Fruit fly (Drosophila melanogaster) whole organism, embryonic: ENCODE results near the gene Dyrk3.

Experiments used
- Aef1 ChIP-seq: fragments of 200-800 bp; sonication (Bioruptor generic); IDR thresholded peaks from 3 replicates; pipeline ENCODE4 v1.3.6; 2022; ENCODE audit warnings: missing biosample characterization, missing genetic modification characterization
- Atf6 ChIP-seq: fragments of 200-800 bp; sonication (Bioruptor generic); IDR thresholded peaks from 2 replicates; pipeline ENCODE4 v1.3.6; 2022; ENCODE audit warnings: missing biosample characterization, missing genetic modification characterization
- B-H1 ChIP-seq: fragments of 200-800 bp; sonication (Bioruptor generic); IDR thresholded peaks from 3 replicates; pipeline ENCODE4 v1.3.6; 2022; ENCODE audit warnings: missing biosample characterization, missing genetic modification characterization
- CG13123 ChIP-seq: fragments of 200-800 bp; sonication (Bioruptor generic); optimal IDR thresholded peaks from 2 replicates; lab custom pipeline; 2016; ENCODE audit warnings: missing biosample characterization, missing genetic modification characterization
- CG14050 ChIP-seq: fragments of 200-800 bp; sonication (Bioruptor generic); IDR thresholded peaks from 3 replicates; pipeline ENCODE4 v1.3.6; 2022; ENCODE audit warnings: missing biosample characterization, missing genetic modification characterization
- CG15011 ChIP-seq: fragments of 200-800 bp; sonication (Bioruptor generic); optimal IDR thresholded peaks from 3 replicates; lab custom pipeline; 2018; ENCODE audit warnings: missing biosample characterization, mild to moderate bottlenecking, missing genetic modification characterization
- CG16863 ChIP-seq: fragments of 200-800 bp; sonication (Bioruptor generic); optimal IDR thresholded peaks from 3 replicates; lab custom pipeline; 2016; ENCODE audit warnings: missing biosample characterization, missing genetic modification characterization
- CG18599 ChIP-seq: fragments of 200-800 bp; sonication (Bioruptor generic); optimal IDR thresholded peaks from 3 replicates; lab custom pipeline; 2017; ENCODE audit warnings: missing biosample characterization, missing genetic modification characterization, mild to moderate bottlenecking, moderate library complexity, missing genetic modification reagents
- CG3838 ChIP-seq: fragments of 200-800 bp; sonication (Bioruptor generic); optimal IDR thresholded peaks from 3 replicates; lab custom pipeline; 2016; ENCODE audit warnings: missing biosample characterization, missing genetic modification characterization
- CG3995 ChIP-seq: fragments of 200-800 bp; sonication (Bioruptor generic); optimal IDR thresholded peaks from 3 replicates; lab custom pipeline; 2016; ENCODE audit warnings: missing biosample characterization, missing genetic modification characterization
- CG43689 ChIP-seq: fragments of 200-800 bp; sonication (Bioruptor generic); IDR thresholded peaks from 2 replicates; pipeline ENCODE4 v1.3.6; 2022; ENCODE audit warnings: missing biosample characterization, missing genetic modification characterization
- CG6254 ChIP-seq: fragments of 200-800 bp; sonication (Bioruptor generic); optimal IDR thresholded peaks from 3 replicates; lab custom pipeline; 2017; ENCODE audit warnings: mild to moderate bottlenecking, missing biosample characterization, missing genetic modification reagents, missing genetic modification characterization
- CG7987 ChIP-seq: fragments of 200-800 bp; sonication (Bioruptor generic); optimal IDR thresholded peaks from 2 replicates; lab custom pipeline; 2018; ENCODE audit warnings: missing biosample characterization, mild to moderate bottlenecking, missing genetic modification characterization, moderate library complexity
- CG9727 ChIP-seq: fragments of 200-800 bp; sonication (Bioruptor generic); optimal IDR thresholded peaks from 3 replicates; lab custom pipeline; 2017; ENCODE audit warnings: missing biosample characterization, mild to moderate bottlenecking, missing genetic modification characterization
- Dfd ChIP-seq, 2 experiments: fragments of >200 bp; optimal IDR thresholded peaks; 2 replicates each; lab custom pipeline; 2017; ENCODE audit warnings: missing biosample characterization in 2 of 2, missing genetic modification characterization in 2 of 2
- Dip3 ChIP-seq: fragments of 200-800 bp; sonication (Bioruptor generic); optimal IDR thresholded peaks from 3 replicates; lab custom pipeline; 2016; ENCODE audit warnings: missing biosample characterization, missing genetic modification characterization
- HHEX ChIP-seq: fragments of 200-800 bp; sonication (Bioruptor generic); optimal IDR thresholded peaks from 3 replicates; lab custom pipeline; 2017; ENCODE audit warnings: missing biosample characterization, mild to moderate bottlenecking, missing genetic modification characterization, missing genetic modification reagents
- MTF-1 ChIP-seq: fragments of 200-800 bp; sonication (Bioruptor generic); optimal IDR thresholded peaks from 2 replicates; lab custom pipeline; 2018; ENCODE audit warnings: missing biosample characterization, mild to moderate bottlenecking, missing genetic modification characterization, borderline replicate concordance
- Mes4 ChIP-seq: fragments of 200-800 bp; sonication (Bioruptor generic); optimal IDR thresholded peaks from 2 replicates; lab custom pipeline; 2016; ENCODE audit warnings: missing biosample characterization, missing genetic modification characterization
- Myb ChIP-seq: fragments of 200-800 bp; sonication (Bioruptor generic); optimal IDR thresholded peaks from 2 replicates; lab custom pipeline; 2016; ENCODE audit warnings: missing biosample characterization, missing genetic modification characterization
- Neu2 ChIP-seq: fragments of 200-800 bp; sonication (Bioruptor generic); optimal IDR thresholded peaks from 3 replicates; lab custom pipeline; 2016; ENCODE audit warnings: missing biosample characterization, missing genetic modification characterization, borderline replicate concordance
- Oaz ChIP-seq: fragments of 200-800 bp; sonication (Bioruptor generic); IDR thresholded peaks from 2 replicates; pipeline ENCODE4 v1.3.6; 2022; ENCODE audit warnings: missing biosample characterization, missing genetic modification characterization
- Oli ChIP-seq: fragments of 200-800 bp; sonication (Bioruptor generic); optimal IDR thresholded peaks from 2 replicates; lab custom pipeline; 2018; ENCODE audit warnings: missing biosample characterization, mild to moderate bottlenecking, missing genetic modification characterization, moderate library complexity
- Poxn ChIP-seq: fragments of 200-800 bp; sonication (Bioruptor generic); IDR thresholded peaks from 2 replicates; pipeline ENCODE4 v1.3.6; 2022; ENCODE audit warnings: missing biosample characterization, missing genetic modification characterization
- Side ChIP-seq: fragments of 200-800 bp; sonication (Bioruptor generic); optimal IDR thresholded peaks from 2 replicates; lab custom pipeline; 2016; ENCODE audit warnings: missing biosample characterization, missing genetic modification characterization
- Six4 ChIP-seq: fragments of 200-800 bp; sonication (Bioruptor generic); optimal IDR thresholded peaks from 2 replicates; lab custom pipeline; 2016; ENCODE audit warnings: missing biosample characterization, missing genetic modification characterization
- Sox100B ChIP-seq: fragments of 200-800 bp; sonication (Bioruptor generic); optimal IDR thresholded peaks from 3 replicates; lab custom pipeline; 2018; ENCODE audit warnings: missing biosample characterization, mild to moderate bottlenecking, missing genetic modification characterization
- Ssrp ChIP-seq: fragments of 200-800 bp; sonication (Bioruptor generic); optimal IDR thresholded peaks from 2 replicates; lab custom pipeline; 2018; ENCODE audit warnings: missing biosample characterization, mild to moderate bottlenecking, missing genetic modification characterization, moderate library complexity
- YL-1 ChIP-seq: fragments of 200-800 bp; sonication (Bioruptor generic); optimal IDR thresholded peaks from 3 replicates; lab custom pipeline; 2017; ENCODE audit warnings: missing biosample characterization, mild to moderate bottlenecking, missing genetic modification characterization
- ara ChIP-seq: fragments of 200-800 bp; sonication (Bioruptor generic); IDR thresholded peaks from 2 replicates; pipeline ENCODE4 v1.3.6; 2022; ENCODE audit warnings: missing biosample characterization, missing genetic modification characterization
- ash1 ChIP-seq: fragments of 200-800 bp; sonication (Bioruptor generic); optimal IDR thresholded peaks from 2 replicates; lab custom pipeline; 2018; ENCODE audit warnings: missing biosample characterization, mild to moderate bottlenecking, missing genetic modification characterization
- bsh ChIP-seq, 2 experiments: fragments of 200-800 bp; sonication (Bioruptor generic); optimal IDR thresholded peaks; 2 replicates each; lab custom pipeline; 2017 to 2018; ENCODE audit warnings: mild to moderate bottlenecking in 2 of 2, missing biosample characterization in 2 of 2, missing genetic modification characterization in 2 of 2, moderate library complexity in 1 of 2
- cad ChIP-seq: fragments of >200 bp; optimal IDR thresholded peaks from 2 replicates; lab custom pipeline; 2017; ENCODE audit warnings: missing biosample characterization, missing genetic modification characterization
- crp ChIP-seq, 2 experiments: fragments of 200-800 bp; sonication (Bioruptor generic); optimal IDR thresholded peaks; 2 replicates in 1 of 2; 3 replicates in 1 of 2; lab custom pipeline; 2017; ENCODE audit warnings: missing biosample characterization in 2 of 2, missing genetic modification characterization in 2 of 2, mild to moderate bottlenecking in 1 of 2, moderate library complexity in 1 of 2
- dm ChIP-seq: fragments of 200-800 bp; sonication (Bioruptor generic); optimal IDR thresholded peaks from 3 replicates; lab custom pipeline; 2016; ENCODE audit warnings: missing biosample characterization, missing genetic modification characterization
- eve ChIP-seq, 2 experiments: fragments of >200 bp; optimal IDR thresholded peaks; 2 replicates each; lab custom pipeline; 2017; ENCODE audit warnings: missing biosample characterization in 2 of 2, missing genetic modification characterization in 2 of 2
- fd96Cb ChIP-seq: fragments of 200-800 bp; sonication (Bioruptor generic); optimal IDR thresholded peaks from 2 replicates; lab custom pipeline; 2018; ENCODE audit warnings: missing biosample characterization, mild to moderate bottlenecking, missing genetic modification characterization, moderate library complexity
- fru ChIP-seq: fragments of >200 bp; optimal IDR thresholded peaks from 2 replicates; lab custom pipeline; 2017
- fu2 ChIP-seq: fragments of 200-800 bp; sonication (Bioruptor generic); optimal IDR thresholded peaks from 2 replicates; lab custom pipeline; 2016; ENCODE audit warnings: missing biosample characterization, missing genetic modification characterization
- ham ChIP-seq: fragments of 200-800 bp; sonication (Bioruptor generic); IDR thresholded peaks from 2 replicates; pipeline ENCODE4 v1.3.6; 2022; ENCODE audit warnings: missing biosample characterization, missing genetic modification characterization
- lilli ChIP-seq: fragments of 200-800 bp; sonication (Bioruptor generic); optimal IDR thresholded peaks from 3 replicates; lab custom pipeline; 2016; ENCODE audit warnings: missing biosample characterization, missing genetic modification characterization
- lola ChIP-seq, 3 experiments: fragments of >200 bp in 2 of 3; fragments of 200-800 bp in 1 of 3; sonication (Bioruptor generic) in 1 of 3; optimal IDR thresholded peaks; 2 replicates each; lab custom pipeline; 2017 to 2019; ENCODE audit warnings: missing biosample characterization in 3 of 3, missing genetic modification characterization in 3 of 3, mild to moderate bottlenecking in 1 of 3, moderate library complexity in 1 of 3
- mam ChIP-seq: fragments of 200-800 bp; sonication (Bioruptor generic); optimal IDR thresholded peaks from 3 replicates; lab custom pipeline; 2016; ENCODE audit warnings: missing biosample characterization, missing genetic modification characterization
- nerfin-1 ChIP-seq: fragments of 200-800 bp; sonication (Bioruptor generic); optimal IDR thresholded peaks from 3 replicates; lab custom pipeline; 2019; ENCODE audit warnings: missing biosample characterization, mild to moderate bottlenecking, missing genetic modification characterization, moderate library complexity
- org-1 ChIP-seq: fragments of 200-800 bp; sonication (Bioruptor generic); optimal IDR thresholded peaks from 2 replicates; lab custom pipeline; 2017; ENCODE audit warnings: missing biosample characterization, missing genetic modification characterization
- pfk ChIP-seq: fragments of 200-800 bp; sonication (Bioruptor generic); optimal IDR thresholded peaks from 2 replicates; lab custom pipeline; 2018; ENCODE audit warnings: missing biosample characterization, mild to moderate bottlenecking, missing genetic modification characterization, moderate library complexity
- run ChIP-seq: fragments of 200-800 bp; sonication (Bioruptor generic); optimal IDR thresholded peaks from 3 replicates; lab custom pipeline; 2018; ENCODE audit warnings: missing biosample characterization, mild to moderate bottlenecking, missing genetic modification characterization
- shn ChIP-seq: fragments of 200-800 bp; sonication (Bioruptor generic); optimal IDR thresholded peaks from 3 replicates; lab custom pipeline; 2016; ENCODE audit warnings: missing biosample characterization, missing genetic modification characterization
- sim ChIP-seq: fragments of 200-800 bp; sonication (Bioruptor generic); IDR thresholded peaks from 2 replicates; pipeline ENCODE4 v1.3.6; 2022; ENCODE audit warnings: missing biosample characterization, missing genetic modification characterization
- sisA ChIP-seq: fragments of 200-800 bp; sonication (Bioruptor generic); IDR thresholded peaks from 2 replicates; pipeline ENCODE4 v1.3.6; 2022; ENCODE audit warnings: missing biosample characterization, missing genetic modification characterization
- ssp ChIP-seq: fragments of 200-800 bp; sonication (Bioruptor generic); IDR thresholded peaks from 2 replicates; pipeline ENCODE4 v1.3.6; 2022; ENCODE audit warnings: missing biosample characterization, missing genetic modification characterization
- wek ChIP-seq: fragments of 200-800 bp; sonication (Bioruptor generic); optimal IDR thresholded peaks from 3 replicates; lab custom pipeline; 2018; ENCODE audit warnings: missing biosample characterization, mild to moderate bottlenecking, missing genetic modification characterization, moderate library complexity

The Dyrk3 gene

DNA sequence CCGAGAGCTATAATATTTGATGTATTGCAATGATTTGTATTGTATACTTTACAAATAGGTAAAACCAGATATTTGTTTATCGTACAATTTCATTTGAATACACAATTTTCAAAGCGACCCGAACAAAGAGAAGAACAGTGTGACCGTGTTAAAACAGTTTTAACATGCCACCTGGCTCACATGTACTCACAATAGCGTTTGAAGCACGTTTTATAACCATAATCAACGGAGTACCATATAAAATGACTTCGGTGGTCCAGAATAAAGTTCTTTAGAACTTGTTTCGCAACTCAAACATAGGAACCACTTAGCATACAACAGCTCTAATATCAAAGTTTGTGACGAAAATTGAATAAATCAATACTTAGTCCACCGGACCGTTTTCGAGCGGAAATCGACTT is at the start of gene Dyrk3, which contains the start of gene Cadps (continued):
- TF ChIP-seq eve (GFP tag; optimal IDR thresholded peaks at IDR 0.05; lab: Kevin White, UChicago): peak in 1 of 2 experiments; percentile 21
- TF ChIP-seq Sox100B (GFP tag; lab: Kevin White, UChicago): no peak
- no peak for TF ChIP-seq wek (GFP tag; lab: Kevin White, UChicago)
- TF ChIP-seq Dip3 (GFP tag; lab: Kevin White, UChicago): no peak
- no peak for TF ChIP-seq Six4 (GFP tag; lab: Kevin White, UChicago)
- TF ChIP-seq Mes4: no peak
- TF ChIP-seq lola (GFP tag; optimal IDR thresholded peaks at IDR 0.05; lab: Kevin White, UChicago): peak in 1 of 3 experiments; percentile 64
- peak; percentile 11 for TF ChIP-seq cad (GFP tag; lab: Kevin White, UChicago)
- no peak for TF ChIP-seq Side (GFP tag; lab: Kevin White, UChicago)
- TF ChIP-seq HHEX (GFP tag; lab: Kevin White, UChicago): no peak
- TF ChIP-seq CG15011 (GFP tag; lab: Kevin White, UChicago): no peak
- TF ChIP-seq CG14050: no peak
- no peak for TF ChIP-seq CG13123 (GFP tag; lab: Kevin White, UChicago)
- TF ChIP-seq pfk (GFP tag; lab: Kevin White, UChicago): peak; percentile 75
- no peak for TF ChIP-seq shn (GFP tag; lab: Kevin White, UChicago)
- TF ChIP-seq org-1 (GFP tag; lab: Kevin White, UChicago): no peak
- peak; percentile 14 for TF ChIP-seq mam (GFP tag; lab: Kevin White, UChicago)
- TF ChIP-seq B-H1 (GFP tag; lab: Robert Waterston, UW): no peak
- no peak for TF ChIP-seq CG18599
- TF ChIP-seq fru (lab: Kevin White, UChicago): no peak
- no peak for TF ChIP-seq Oli (tag; lab: Kevin White, UChicago)
- TF ChIP-seq sisA: no peak
- no peak for TF ChIP-seq lilli
- no peak for TF ChIP-seq ara (GFP tag; lab: Robert Waterston, UW)
- TF ChIP-seq dm: peak; percentile 85
- no peak for TF ChIP-seq Neu2 (GFP tag; lab: Kevin White, UChicago)
- TF ChIP-seq YL-1: peak; percentile 66
- TF ChIP-seq crp (GFP tag; optimal IDR thresholded peaks at IDR 0.05; lab: Kevin White, UChicago): peak in 1 of 2 experiments; percentile 17
- peak; percentile 16 for TF ChIP-seq Myb
- no peak for TF ChIP-seq Atf6 (GFP tag; lab: Robert Waterston, UW)
- no peak for TF ChIP-seq nerfin-1 (tag; lab: Kevin White, UChicago)
- no peak for TF ChIP-seq MTF-1 (GFP tag; lab: Kevin White, UChicago)
- no peak for TF ChIP-seq CG6254 (GFP tag; lab: Kevin White, UChicago)
- no peak for TF ChIP-seq CG9727 (GFP tag; lab: Kevin White, UChicago)
- TF ChIP-seq Ssrp (tag; lab: Kevin White, UChicago): peak; percentile 15
- no peak for TF ChIP-seq run (tag; lab: Kevin White, UChicago)
- no peak for TF ChIP-seq CG3838 (GFP tag; lab: Kevin White, UChicago)
- no peak for TF ChIP-seq ham (GFP tag; lab: Robert Waterston, UW)
- no peak for TF ChIP-seq sim
- peak; percentile 18 for TF ChIP-seq CG3995 (GFP tag; lab: Kevin White, UChicago)
- TF ChIP-seq CG16863 (GFP tag; lab: Kevin White, UChicago): no peak
- TF ChIP-seq CG43689 (GFP tag; lab: Robert Waterston, UW): no peak
- TF ChIP-seq Dfd (GFP tag; optimal IDR thresholded peaks at IDR 0.05; lab: Kevin White, UChicago): no peak
- TF ChIP-seq CG7987: no peak
- TF ChIP-seq ssp (GFP tag; lab: Robert Waterston, UW): peak; percentile 99
- TF ChIP-seq fd96Cb: no peak
- TF ChIP-seq Poxn (GFP tag; lab: Robert Waterston, UW): no peak
- no peak for TF ChIP-seq Aef1 (GFP tag; lab: Robert Waterston, UW)
- TF ChIP-seq fu2 (GFP tag; lab: Kevin White, UChicago): no peak
- no peak for TF ChIP-seq Oaz
- TF ChIP-seq bsh (GFP tag; optimal IDR thresholded peaks at IDR 0.05; lab: Kevin White, UChicago): no peak
- TF ChIP-seq ash1 (GFP tag; lab: Kevin White, UChicago): no peak
